Worm (Caenorhabditis elegans) whole organism, L1 larva: ENCODE measurements around the gene C07G1.15.

Source experiments
- C04F5.9 ChIP-seq: sonication (generic microtip); optimal IDR thresholded peaks from 2 replicates; lab custom pipeline; 2016; ENCODE audit warnings: missing genetic modification characterization, missing compliant biosample characterization
- C16A3.4 ChIP-seq: fragments of 150-350 bp; optimal IDR thresholded peaks from 2 replicates; lab custom pipeline; 2014; ENCODE audit warnings: missing biosample characterization, missing genetic modification characterization
- aha-1 ChIP-seq: fragments of 150-350 bp; optimal IDR thresholded peaks from 2 replicates; lab custom pipeline; 2014; ENCODE audit warnings: missing biosample characterization, missing genetic modification characterization
- aly-2 ChIP-seq: fragments of 150-350 bp; optimal IDR thresholded peaks from 2 replicates; lab custom pipeline; 2014; ENCODE audit warnings: missing biosample characterization, missing genetic modification characterization
- ama-1 ChIP-seq: fragments of 150-350 bp; optimal IDR thresholded peaks from 2 replicates; lab custom pipeline; 2014
- blmp-1 ChIP-seq: fragments of 150-350 bp; optimal IDR thresholded peaks from 2 replicates; lab custom pipeline; 2014; ENCODE audit warnings: missing biosample characterization, missing genetic modification characterization
- ceh-63 ChIP-seq: fragments of 200-800 bp; sonication (Bioruptor generic); optimal IDR thresholded peaks from 2 replicates; lab custom pipeline; 2018; ENCODE audit warnings: mild to moderate bottlenecking, missing genetic modification characterization, missing compliant biosample characterization
- ceh-8 ChIP-seq: fragments of 200-800 bp; sonication (Bioruptor generic); optimal IDR thresholded peaks from 2 replicates; lab custom pipeline; 2018; ENCODE audit warnings: mild to moderate bottlenecking, missing genetic modification characterization, moderate library complexity, missing compliant biosample characterization
- ceh-82 ChIP-seq, 3 experiments: fragments of 150-350 bp in 1 of 3; sonication (generic microtip) in 2 of 3; optimal IDR thresholded peaks; 2 replicates each; lab custom pipeline; 2014 to 2017; ENCODE audit warnings: missing biosample characterization in 3 of 3, missing genetic modification characterization in 3 of 3
- ceh-88 ChIP-seq: fragments of 200-800 bp; sonication (Bioruptor generic); IDR thresholded peaks from 2 replicates; pipeline ENCODE4 v1.3.6; 2022; ENCODE audit warnings: missing genetic modification characterization, missing compliant biosample characterization
- ceh-90 ChIP-seq: sonication (generic microtip); optimal IDR thresholded peaks from 2 replicates; lab custom pipeline; 2016; ENCODE audit warnings: missing genetic modification characterization, missing compliant biosample characterization
- dpl-1 ChIP-seq, 3 experiments: fragments of 150-350 bp in 2 of 3; sonication (generic microtip) in 1 of 3; optimal IDR thresholded peaks; 2 replicates each; lab custom pipeline; 2014 to 2017; ENCODE audit warnings: missing biosample characterization in 3 of 3, missing genetic modification characterization in 3 of 3, missing genetic modification reagents in 3 of 3
- efl-3 ChIP-seq: fragments of 200-800 bp; sonication (Bioruptor generic); optimal IDR thresholded peaks from 2 replicates; lab custom pipeline; 2018; ENCODE audit warnings: mild to moderate bottlenecking, missing genetic modification characterization, missing compliant biosample characterization
- egl-13 ChIP-seq: sonication (generic microtip); optimal IDR thresholded peaks from 2 replicates; lab custom pipeline; 2016; ENCODE audit warnings: missing genotype, missing genetic modification reagents, missing genetic modification characterization, missing compliant biosample characterization
- egl-27 ChIP-seq, 2 experiments: fragments of 150-350 bp in 1 of 2; sonication (generic microtip); optimal IDR thresholded peaks; 3 replicates each; lab custom pipeline; 2017 to 2018; ENCODE audit warnings: missing biosample characterization in 2 of 2, missing genetic modification characterization in 2 of 2, missing genetic modification reagents in 2 of 2
- elt-2 ChIP-seq: sonication (generic microtip); optimal IDR thresholded peaks from 2 replicates; lab custom pipeline; 2016; ENCODE audit warnings: missing genetic modification characterization, mild to moderate bottlenecking, inconsistent platforms, missing compliant biosample characterization, missing genetic modification reagents
- elt-3 ChIP-seq, 6 experiments: fragments of 150-350 bp in 1 of 6; sonication (generic microtip); optimal IDR thresholded peaks; 2 replicates each; lab custom pipeline; 2017 to 2018; ENCODE audit warnings: missing biosample characterization in 6 of 6, missing genetic modification characterization in 6 of 6, inconsistent platforms in 1 of 6
- fkh-4 ChIP-seq: sonication (generic microtip); optimal IDR thresholded peaks from 2 replicates; lab custom pipeline; 2016; ENCODE audit warnings: missing compliant biosample characterization, missing genetic modification characterization, borderline replicate concordance
- fos-1 ChIP-seq: fragments of 150-350 bp; optimal IDR thresholded peaks from 2 replicates; lab custom pipeline; 2014; ENCODE audit warnings: missing biosample characterization, missing genetic modification characterization
- grh-1 ChIP-seq: fragments of 200-800 bp; sonication (Bioruptor generic); IDR thresholded peaks from 2 replicates; pipeline ENCODE4 v1.3.6; 2022; ENCODE audit warnings: missing genetic modification reagents, missing genetic modification characterization, missing compliant biosample characterization
- irx-1 ChIP-seq: sonication (generic microtip); optimal IDR thresholded peaks from 2 replicates; lab custom pipeline; 2016; ENCODE audit warnings: missing genetic modification characterization, missing compliant biosample characterization
- lin-14 ChIP-seq: fragments of 200-800 bp; sonication (Bioruptor generic); optimal IDR thresholded peaks from 2 replicates; lab custom pipeline; 2018; ENCODE audit warnings: mild to moderate bottlenecking, missing genetic modification characterization, moderate library complexity, missing compliant biosample characterization
- lin-15B ChIP-seq: fragments of 150-350 bp; sonication (generic microtip); optimal IDR thresholded peaks from 3 replicates; lab custom pipeline; 2014; ENCODE audit warnings: missing biosample characterization, missing genetic modification characterization
- lin-35 ChIP-seq, 2 experiments: fragments of 150-350 bp; optimal IDR thresholded peaks; 2 replicates each; lab custom pipeline; 2014; ENCODE audit warnings: missing biosample characterization in 2 of 2, missing genetic modification characterization in 2 of 2, missing genetic modification reagents in 2 of 2
- lir-3 ChIP-seq: sonication (generic microtip); optimal IDR thresholded peaks from 2 replicates; lab custom pipeline; 2016; ENCODE audit warnings: mild to moderate bottlenecking, missing genetic modification characterization, moderate library complexity, missing compliant biosample characterization; ENCODE audit not compliant: poor library complexity
- lsy-2 ChIP-seq, 2 experiments: fragments of 150-350 bp; optimal IDR thresholded peaks; 2 replicates each; lab custom pipeline; 2014; ENCODE audit warnings: missing biosample characterization in 2 of 2, missing genetic modification characterization in 2 of 2
- mdl-1 ChIP-seq, 2 experiments: fragments of 150-350 bp; optimal IDR thresholded peaks; 2 replicates each; lab custom pipeline; 2014 to 2017; ENCODE audit warnings: missing biosample characterization in 2 of 2, missing genetic modification characterization in 2 of 2, inconsistent platforms in 1 of 2
- mef-2 ChIP-seq: fragments of 150-350 bp; optimal IDR thresholded peaks from 2 replicates; lab custom pipeline; 2014; ENCODE audit warnings: missing biosample characterization, missing genetic modification characterization
- mep-1 ChIP-seq: fragments of 150-350 bp; optimal IDR thresholded peaks from 2 replicates; lab custom pipeline; 2014; ENCODE audit warnings: missing biosample characterization, missing genetic modification characterization
- nhr-12 ChIP-seq: sonication (generic microtip); optimal IDR thresholded peaks from 2 replicates; lab custom pipeline; 2017; ENCODE audit warnings: missing biosample characterization, missing genetic modification characterization
- nhr-19 ChIP-seq: fragments of 200-800 bp; sonication (Bioruptor generic); conservative IDR thresholded peaks from 2 replicates; pipeline ENCODE4 v1.3.6; 2022; ENCODE audit warnings: missing genetic modification characterization, missing compliant biosample characterization
- nhr-20 ChIP-seq: sonication (generic microtip); optimal IDR thresholded peaks from 2 replicates; lab custom pipeline; 2016; ENCODE audit warnings: mild to moderate bottlenecking, missing genetic modification characterization, missing compliant biosample characterization
- nhr-237 ChIP-seq: fragments of 150-350 bp; optimal IDR thresholded peaks from 2 replicates; lab custom pipeline; 2014; ENCODE audit warnings: missing biosample characterization, missing genetic modification characterization
- nhr-28 ChIP-seq: fragments of 150-350 bp; optimal IDR thresholded peaks from 2 replicates; lab custom pipeline; 2014; ENCODE audit warnings: missing biosample characterization, missing genetic modification characterization
- nhr-47 ChIP-seq: sonication (generic microtip); optimal IDR thresholded peaks from 2 replicates; lab custom pipeline; 2016; ENCODE audit warnings: mild to moderate bottlenecking, missing genetic modification characterization, moderate library complexity, missing compliant biosample characterization
- nhr-71 ChIP-seq: sonication (generic microtip); optimal IDR thresholded peaks from 2 replicates; lab custom pipeline; 2016; ENCODE audit warnings: mild to moderate bottlenecking, missing genetic modification characterization, moderate library complexity, missing compliant biosample characterization
- nhr-84 ChIP-seq: sonication (generic microtip); optimal IDR thresholded peaks from 2 replicates; lab custom pipeline; 2017; ENCODE audit warnings: missing biosample characterization, missing genetic modification characterization
- nhr-85 ChIP-seq: sonication (generic microtip); peaks from one replicate; lab custom pipeline; 2016; ENCODE audit warnings: missing genetic modification characterization, inconsistent platforms, missing compliant biosample characterization
- pax-3 ChIP-seq: fragments of 200-800 bp; sonication (Bioruptor generic); optimal IDR thresholded peaks from 2 replicates; lab custom pipeline; 2018; ENCODE audit warnings: mild to moderate bottlenecking, missing genetic modification characterization, moderate library complexity, missing compliant biosample characterization
- snpc-4 ChIP-seq: fragments of 150-350 bp; optimal IDR thresholded peaks from 2 replicates; lab custom pipeline; 2014; ENCODE audit warnings: missing biosample characterization, missing genetic modification characterization
- snu-23 ChIP-seq: sonication (generic microtip); optimal IDR thresholded peaks from 2 replicates; lab custom pipeline; 2016; ENCODE audit warnings: missing genetic modification characterization, missing compliant biosample characterization
- sup-37 ChIP-seq: fragments of 200-800 bp; sonication (Bioruptor generic); optimal IDR thresholded peaks from 2 replicates; lab custom pipeline; 2018; ENCODE audit warnings: mild to moderate bottlenecking, missing genetic modification characterization, missing compliant biosample characterization
- swsn-7 ChIP-seq: sonication (generic microtip); optimal IDR thresholded peaks from 2 replicates; lab custom pipeline; 2016; ENCODE audit warnings: missing genetic modification characterization, missing compliant biosample characterization
- tbx-2 ChIP-seq: sonication (generic microtip); optimal IDR thresholded peaks from 2 replicates; lab custom pipeline; 2016; ENCODE audit warnings: missing genetic modification characterization, missing compliant biosample characterization
- unc-30 ChIP-seq: sonication (generic microtip); optimal IDR thresholded peaks from 2 replicates; lab custom pipeline; 2017; ENCODE audit warnings: missing biosample characterization, missing genetic modification characterization
- unc-62 ChIP-seq: fragments of 150-350 bp; optimal IDR thresholded peaks from 2 replicates; lab custom pipeline; 2014; ENCODE audit warnings: missing biosample characterization, missing genetic modification reagents, missing genetic modification characterization
- unc-98 ChIP-seq: fragments of 200-800 bp; sonication (Bioruptor generic); IDR thresholded peaks from 2 replicates; pipeline ENCODE4 v1.3.6; 2022; ENCODE audit warnings: missing genetic modification characterization, missing compliant biosample characterization
- zag-1 ChIP-seq: fragments of 150-350 bp; optimal IDR thresholded peaks from 2 replicates; lab custom pipeline; 2014; ENCODE audit warnings: missing biosample characterization, missing genetic modification characterization
- zip-4 ChIP-seq: fragments of 200-800 bp; sonication (Bioruptor generic); optimal IDR thresholded peaks from 2 replicates; lab custom pipeline; 2018; ENCODE audit warnings: mild to moderate bottlenecking, missing genetic modification characterization, moderate library complexity, missing compliant biosample characterization
- ztf-11 ChIP-seq, 2 experiments: sonication (generic microtip); optimal IDR thresholded peaks; 2 replicates each; lab custom pipeline; 2016 to 2017; ENCODE audit warnings: missing genetic modification characterization in 2 of 2, missing biosample characterization in 1 of 2, missing compliant biosample characterization in 1 of 2
- ztf-4 ChIP-seq: fragments of 150-350 bp; optimal IDR thresholded peaks from 2 replicates; lab custom pipeline; 2014; ENCODE audit warnings: missing biosample characterization, missing genetic modification characterization

C07G1.15 gene

ce11 chrIV:8146283-8146682 lies 23.5 kb upstream of the C07G1.15 start (continued):
- TF ChIP-seq unc-30 (tag; lab: Kevin White, UChicago) = no peak
- peak; percentile 94 for TF ChIP-seq nhr-85 (tag; lab: Kevin White, UChicago)
- TF ChIP-seq ceh-88 (GFP tag; lab: Robert Waterston, UW) = no peak
- TF ChIP-seq efl-3 = no peak
- no peak for TF ChIP-seq aly-2 (tag; lab: Kevin White, UChicago)
- TF ChIP-seq nhr-47 (tag; lab: Kevin White, UChicago) = peak; percentile 23
- TF ChIP-seq snu-23 (GFP tag; lab: Kevin White, UChicago) = peak; percentile 76
- no peak for TF ChIP-seq fos-1 (tag; lab: Kevin White, UChicago)
- TF ChIP-seq snpc-4 (tag; lab: Kevin White, UChicago) = no peak
- no peak for TF ChIP-seq ama-1
- TF ChIP-seq ceh-82 (tag; optimal IDR thresholded peaks at IDR 0.05; lab: Kevin White, UChicago) = no peak
- peak; percentile 86 for TF ChIP-seq lin-14 (GFP tag; lab: Kevin White, UChicago)
- no peak for TF ChIP-seq egl-13 (tag; lab: Kevin White, UChicago)
- TF ChIP-seq nhr-20 = peak; percentile 75
- peak in 1 of 3 experiments; percentile 29 for TF ChIP-seq dpl-1 (GFP tag; optimal IDR thresholded peaks at IDR 0.05; lab: Kevin White, UChicago)
- no peak for TF ChIP-seq C04F5.9 (tag; lab: Kevin White, UChicago)
- TF ChIP-seq tbx-2 = no peak
- TF ChIP-seq nhr-19 (GFP tag; lab: Robert Waterston, UW) = peak; percentile 17; the same call in 1 of the 2 replicates
- TF ChIP-seq swsn-7 = peak; percentile 11
- no peak for TF ChIP-seq nhr-12 (tag; lab: Kevin White, UChicago)
- no peak for TF ChIP-seq sup-37
- TF ChIP-seq zag-1 = no peak
- no peak for TF ChIP-seq ceh-90 (tag; lab: Kevin White, UChicago)
- TF ChIP-seq C16A3.4 = peak; percentile 31
- TF ChIP-seq mdl-1 (tag; optimal IDR thresholded peaks at IDR 0.05; lab: Kevin White, UChicago) = peak in 1 of 2 experiments; percentile 71
- no peak for TF ChIP-seq mef-2 (tag; lab: Kevin White, UChicago)
- TF ChIP-seq ztf-11 (tag; optimal IDR thresholded peaks at IDR 0.05; lab: Kevin White, UChicago) = no peak
- peak in 2 of 6 experiments; percentile 34 to 64 for TF ChIP-seq elt-3 (tag; optimal IDR thresholded peaks at IDR 0.05; lab: Kevin White, UChicago)
- no peak for TF ChIP-seq aha-1 (tag; lab: Kevin White, UChicago)
- peak; percentile 28 for TF ChIP-seq elt-2 (tag; lab: Kevin White, UChicago)
- peak; percentile 17 for TF ChIP-seq lir-3 (tag; lab: Kevin White, UChicago)
- no peak for TF ChIP-seq fkh-4 (tag; lab: Kevin White, UChicago)
- TF ChIP-seq ceh-63 (GFP tag; lab: Kevin White, UChicago) = no peak
- TF ChIP-seq unc-62 (GFP tag; lab: Kevin White, UChicago) = no peak
- TF ChIP-seq irx-1 (tag; lab: Kevin White, UChicago) = peak; percentile 11
- no peak for TF ChIP-seq grh-1 (GFP tag; lab: Robert Waterston, UW)
- TF ChIP-seq egl-27 (tag; optimal IDR thresholded peaks at IDR 0.05; lab: Kevin White, UChicago) = no peak
- TF ChIP-seq lsy-2 (tag; optimal IDR thresholded peaks at IDR 0.05; lab: Kevin White, UChicago) = peak; percentile 14 to 46

DNA sequence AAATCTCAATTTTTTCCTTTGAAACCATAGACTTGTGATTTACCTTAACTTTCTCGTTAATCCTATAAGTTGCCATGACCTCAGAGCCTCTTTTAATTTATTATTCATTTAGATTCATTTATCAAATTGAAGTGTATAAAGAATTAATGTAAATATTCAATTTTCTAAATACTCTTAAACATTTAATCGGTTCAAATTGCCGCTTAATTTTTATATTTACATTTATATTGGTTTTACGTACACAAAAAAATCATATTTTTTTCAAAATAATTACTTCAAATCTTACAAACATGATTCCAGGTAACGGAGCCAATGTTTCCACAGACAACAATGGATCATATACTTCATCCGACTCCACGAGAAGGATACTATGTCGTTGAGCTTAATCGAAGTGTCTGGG lies 21.3 kb upstream of the C07G1.15 start, which contains the start of gene pmk-1:
pmk-1 (plus strand) TSS at position 301 of the 400 bp plus-strand sequence.
- TF ChIP-seq nhr-237 (tag; lab: Kevin White, UChicago) (no peak), unc-62 (GFP tag; lab: Kevin White, UChicago) (no peak), ceh-90 (tag; lab: Kevin White, UChicago) (no peak), blmp-1 (tag; lab: Kevin White, UChicago) (no peak), unc-30 (tag; lab: Kevin White, UChicago) (no peak), lin-14 (GFP tag; lab: Kevin White, UChicago) (no peak), pax-3 (no peak), nhr-71 (tag; lab: Kevin White, UChicago) (no peak), swsn-7 (no peak), lin-35 (GFP tag; optimal IDR thresholded peaks at IDR 0.05; lab: Kevin White, UChicago) (no peak), unc-98 (GFP tag; lab: Robert Waterston, UW) (no peak), aha-1 (tag; lab: Kevin White, UChicago) (no peak), lin-15B (tag; lab: Kevin White, UChicago) (no peak), ceh-8 (GFP tag; lab: Kevin White, UChicago) (no peak), mep-1 (tag; lab: Kevin White, UChicago) (no peak), nhr-28 (tag; lab: Kevin White, UChicago) (no peak), nhr-84 (tag; lab: Kevin White, UChicago) (no peak), zip-4 (GFP tag; lab: Kevin White, UChicago) (no peak), ztf-4 (tag; lab: Kevin White, UChicago) (no peak)
